Fruit fly (Drosophila melanogaster): ENCODE results near the gene Mi-2.
A peak's percentile ranks its signal among the peaks of the same experiment; 100 is the strongest.

The Mi-2 gene

DNA sequence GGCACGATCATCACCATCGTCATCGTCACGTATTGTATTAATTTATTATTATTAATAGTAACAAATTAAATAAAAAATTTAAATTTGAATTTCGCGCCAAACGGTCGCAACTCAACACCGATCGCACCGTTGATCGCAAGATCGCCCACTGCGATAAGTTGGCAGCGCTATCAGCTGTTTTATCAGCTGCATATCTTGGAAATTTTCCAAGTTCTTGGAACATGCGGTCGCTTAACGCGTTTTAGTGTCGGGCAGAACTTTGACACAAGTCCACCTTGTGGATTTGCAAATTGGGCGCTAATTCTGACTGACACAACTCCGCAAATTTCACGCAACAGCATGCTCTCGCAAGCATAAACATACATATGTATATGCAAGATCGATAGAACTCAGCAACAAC, 48.8 kb downstream of the Mi-2 start (continued):
- TF ChIP-seq CG10366 (GFP tag; IDR thresholded peaks at IDR 0.05): no peak
- no peak for TF ChIP-seq Meics (GFP tag; optimal IDR thresholded peaks at IDR 0.05)
- no peak for TF ChIP-seq Dad (GFP tag; optimal IDR thresholded peaks at IDR 0.05)
- TF ChIP-seq Med (GFP tag): peak; percentile 76
- no peak for TF ChIP-seq CG9727 (GFP tag; optimal IDR thresholded peaks at IDR 0.05)
- no peak for TF ChIP-seq Abd-B (GFP tag; optimal IDR thresholded peaks at IDR 0.05)
- TF ChIP-seq NC2α (GFP tag; optimal IDR thresholded peaks at IDR 0.05): no peak
- peak; percentile 34 for TF ChIP-seq CG2712 (tag; optimal IDR thresholded peaks at IDR 0.05)
- no peak for TF ChIP-seq Lhr (GFP tag; optimal IDR thresholded peaks at IDR 0.05)
- TF ChIP-seq CG3281 (GFP tag; optimal IDR thresholded peaks at IDR 0.05): peak; percentile 27
- peak; percentile 81 for TF ChIP-seq YL-1 (GFP tag; optimal IDR thresholded peaks at IDR 0.05)
- TF ChIP-seq mirr (GFP tag; optimal IDR thresholded peaks at IDR 0.05): peak; percentile 38
- TF ChIP-seq bbx (GFP tag; IDR thresholded peaks at IDR 0.05; ENCODE audit: partially characterized antibody): peak; percentile 35; the same call in 1 of the 2 replicates
- no peak for TF ChIP-seq fu2 (GFP tag; optimal IDR thresholded peaks at IDR 0.05)
- peak; percentile 77 for TF ChIP-seq CG34376 (GFP tag; optimal IDR thresholded peaks at IDR 0.05)
- TF ChIP-seq Doc3 (GFP tag; IDR thresholded peaks at IDR 0.05; ENCODE audit: partially characterized antibody): no peak
- peak; percentile 41 for TF ChIP-seq Myb (GFP tag; optimal IDR thresholded peaks at IDR 0.05)
- TF ChIP-seq stwl (tag; optimal IDR thresholded peaks at IDR 0.05): peak; percentile 36
- no peak for TF ChIP-seq CG4328 (GFP tag; optimal IDR thresholded peaks at IDR 0.05)
- no peak for TF ChIP-seq CG10147 (GFP tag; optimal IDR thresholded peaks at IDR 0.05)
- peak; percentile 28 for TF ChIP-seq CG10979 (tag; optimal IDR thresholded peaks at IDR 0.05)
- TF ChIP-seq CG11398 (GFP tag; optimal IDR thresholded peaks at IDR 0.05): no peak
- TF ChIP-seq CG10431 (GFP tag; optimal IDR thresholded peaks at IDR 0.05): no peak
- peak; percentile 41 for TF ChIP-seq CG17912 (GFP tag; optimal IDR thresholded peaks at IDR 0.05)
- TF ChIP-seq slbo (GFP tag; IDR thresholded peaks at IDR 0.05): no peak; the same call in 1 of the 2 replicates
- TF ChIP-seq cwo (GFP tag; optimal IDR thresholded peaks at IDR 0.05): no peak
- peak; percentile 70 for TF ChIP-seq ftz-f1 (GFP tag; optimal IDR thresholded peaks at IDR 0.05)
- TF ChIP-seq ato (GFP tag; IDR thresholded peaks at IDR 0.05; ENCODE audit: partially characterized antibody): no peak
- TF ChIP-seq CG13624 (GFP tag; optimal IDR thresholded peaks at IDR 0.05): no peak
- no peak for TF ChIP-seq CG8478 (optimal IDR thresholded peaks at IDR 0.05)
- no peak for TF ChIP-seq Taf1 (GFP tag; IDR thresholded peaks at IDR 0.05)
- peak in 1 of 2 experiments; percentile 40 for TF ChIP-seq Pdp1 (GFP tag; optimal IDR thresholded peaks at IDR 0.05)
- no peak for TF ChIP-seq Lim3 (GFP tag; IDR thresholded peaks at IDR 0.05)
- peak; percentile 52; the same call in 1 of the 3 replicates for TF ChIP-seq Opbp (GFP tag; IDR thresholded peaks at IDR 0.05; ENCODE audit: partially characterized antibody)
- TF ChIP-seq Max (GFP tag; optimal IDR thresholded peaks at IDR 0.05): peak; percentile 48
- TF ChIP-seq CG15514 (GFP tag; optimal IDR thresholded peaks at IDR 0.05): peak; percentile 77
- peak; percentile 24 for TF ChIP-seq CG10209 (GFP tag; optimal IDR thresholded peaks at IDR 0.05)
- TF ChIP-seq Fer2 (tag; optimal IDR thresholded peaks at IDR 0.05): no peak
- no peak for TF ChIP-seq knrl (GFP tag; IDR thresholded peaks at IDR 0.05; ENCODE audit: partially characterized antibody)
- no peak for TF ChIP-seq Doc2 (GFP tag; IDR thresholded peaks at IDR 0.05)
- no peak for TF ChIP-seq pb (GFP tag; optimal IDR thresholded peaks at IDR 0.05)
- peak; percentile 31 for TF ChIP-seq CG18011 (GFP tag; optimal IDR thresholded peaks at IDR 0.05)
- 0 out of 2 replicates have a peak, but pooled peaks have one; percentile 16 for TF ChIP-seq CG10321 (GFP tag; IDR thresholded peaks at IDR 0.05)
- peak; percentile 30 for TF ChIP-seq MTF-1 (GFP tag; optimal IDR thresholded peaks at IDR 0.05; ENCODE audit: borderline replicate concordance)
- no peak for TF ChIP-seq HLH4C (GFP tag; IDR thresholded peaks at IDR 0.05; ENCODE audit: partially characterized antibody)
- 0 out of 2 replicates have a peak, but pooled peaks have one; percentile 19 for TF ChIP-seq vvl (GFP tag; IDR thresholded peaks at IDR 0.05)
- peak; percentile 52; the same call in 1 of the 2 replicates for TF ChIP-seq onecut (GFP tag; IDR thresholded peaks at IDR 0.05)
- TF ChIP-seq Blimp-1 (GFP tag; optimal IDR thresholded peaks at IDR 0.05): no peak
- peak; percentile 37 for TF ChIP-seq zen (tag; optimal IDR thresholded peaks at IDR 0.05)

Measured in whole organism, embryonic.